Worm (Caenorhabditis elegans) whole organism, young adult: ENCODE data around the gene mtp-18.

Experiments used
- D2030.7 ChIP-seq: fragments of 200-800 bp; sonication (Bioruptor generic); IDR thresholded peaks from 2 replicates; pipeline ENCODE4 v1.3.6; 2022; ENCODE audit warnings: missing genetic modification reagents, missing genetic modification characterization, missing compliant biosample characterization
- F10E7.11 ChIP-seq: sonication (generic microtip); optimal IDR thresholded peaks from 2 replicates; lab custom pipeline; 2017; ENCODE audit warnings: mild to moderate bottlenecking, missing genetic modification characterization, moderate library complexity, missing compliant biosample characterization
- F23B12.7 ChIP-seq: sonication (generic microtip); optimal IDR thresholded peaks from 2 replicates; lab custom pipeline; 2017; ENCODE audit warnings: missing genetic modification characterization, mild to moderate bottlenecking, missing compliant biosample characterization, antibody characterized with exemption, moderate library complexity; ENCODE audit not compliant: insufficient read depth
- F33H1.4 ChIP-seq: fragments of 200-800 bp; sonication (Bioruptor generic); IDR thresholded peaks from 2 replicates; pipeline ENCODE4 v1.3.6; 2022; ENCODE audit warnings: missing genetic modification reagents, missing genetic modification characterization, missing compliant biosample characterization
- F55B11.4 ChIP-seq: sonication (generic microtip); optimal IDR thresholded peaks from 2 replicates; lab custom pipeline; 2016; ENCODE audit warnings: missing compliant biosample characterization, missing genetic modification characterization, borderline replicate concordance; ENCODE audit not compliant: insufficient read depth
- F57A8.1 ChIP-seq: fragments of 200-800 bp; sonication (Bioruptor generic); optimal IDR thresholded peaks from 2 replicates; lab custom pipeline; 2018; ENCODE audit warnings: mild to moderate bottlenecking, missing genetic modification characterization, moderate library complexity, missing compliant biosample characterization
- K11D2.4 ChIP-seq: fragments of 200-800 bp; sonication (Bioruptor generic); IDR thresholded peaks from 2 replicates; pipeline ENCODE4 v1.3.6; 2022; ENCODE audit warnings: missing genetic modification reagents, missing genetic modification characterization, missing compliant biosample characterization
- Y53G8AR.9 ChIP-seq: fragments of 200-800 bp; sonication (Bioruptor generic); conservative IDR thresholded peaks from 2 replicates; pipeline ENCODE4 v1.3.6; 2022; ENCODE audit warnings: missing genetic modification reagents, missing genetic modification characterization, missing compliant biosample characterization
- Y56A3A.18 ChIP-seq: fragments of 200-800 bp; sonication (Bioruptor generic); IDR thresholded peaks from 2 replicates; pipeline ENCODE4 v1.3.6; 2022; ENCODE audit warnings: missing genetic modification reagents, missing genetic modification characterization, missing compliant biosample characterization
- aptf-2 ChIP-seq: fragments of 200-800 bp; sonication (Bioruptor generic); conservative IDR thresholded peaks from 2 replicates; pipeline ENCODE4 v1.3.6; 2022; ENCODE audit warnings: missing genetic modification reagents, missing genetic modification characterization, missing compliant biosample characterization
- athp-1 ChIP-seq: sonication (generic microtip); optimal IDR thresholded peaks from 2 replicates; lab custom pipeline; 2017; ENCODE audit warnings: mild to moderate bottlenecking, missing genetic modification characterization, missing compliant biosample characterization
- ccch-3 ChIP-seq: fragments of 200-800 bp; sonication (Bioruptor generic); optimal IDR thresholded peaks from 2 replicates; lab custom pipeline; 2018; ENCODE audit warnings: mild to moderate bottlenecking, missing genetic modification characterization, missing compliant biosample characterization
- cebp-1 ChIP-seq, 2 experiments: fragments of 200-800 bp in 1 of 2; sonication (Bioruptor generic) in 1 of 2; sonication (generic microtip) in 1 of 2; IDR thresholded peaks in 1 of 2; optimal IDR thresholded peaks in 1 of 2; 2 replicates each; pipeline versions ENCODE4 v1.3.6 to Lab custom; 2017 to 2022; ENCODE audit warnings: missing compliant biosample characterization in 2 of 2, missing genetic modification characterization in 2 of 2, mild to moderate bottlenecking in 1 of 2, missing genetic modification reagents in 1 of 2, moderate library complexity in 1 of 2
- ceh-91 ChIP-seq: fragments of 200-800 bp; sonication (Bioruptor generic); IDR thresholded peaks from 2 replicates; pipeline ENCODE4 v1.3.6; 2022; ENCODE audit warnings: missing genetic modification reagents, missing genetic modification characterization, missing compliant biosample characterization
- dox-1 ChIP-seq: fragments of 200-800 bp; sonication (Bioruptor generic); IDR thresholded peaks from 2 replicates; pipeline ENCODE4 v1.3.6; 2022; ENCODE audit warnings: missing genetic modification reagents, missing genetic modification characterization, missing compliant biosample characterization
- ekl-4 ChIP-seq: fragments of 200-800 bp; sonication (Bioruptor generic); IDR thresholded peaks from 2 replicates; pipeline ENCODE4 v1.3.6; 2022; ENCODE audit warnings: missing genetic modification reagents, missing genetic modification characterization, missing compliant biosample characterization
- hlh-12 ChIP-seq: sonication (generic microtip); optimal IDR thresholded peaks from 2 replicates; lab custom pipeline; 2016; ENCODE audit warnings: missing genetic modification characterization, missing compliant biosample characterization
- hmg-1.2 ChIP-seq: fragments of 200-800 bp; sonication (Bioruptor generic); IDR thresholded peaks from 2 replicates; pipeline ENCODE4 v1.3.6; 2022; ENCODE audit warnings: missing genetic modification reagents, missing genetic modification characterization, missing compliant biosample characterization
- hmg-20 ChIP-seq: fragments of 200-800 bp; sonication (Bioruptor generic); IDR thresholded peaks from 2 replicates; pipeline ENCODE4 v1.3.6; 2022; ENCODE audit warnings: missing genetic modification reagents, missing genetic modification characterization, missing compliant biosample characterization
- lin-40 ChIP-seq: sonication (generic microtip); optimal IDR thresholded peaks from 2 replicates; lab custom pipeline; 2016; ENCODE audit warnings: missing genetic modification characterization, mild to moderate bottlenecking, missing compliant biosample characterization, missing genotype, missing genetic modification reagents
- lin-54 ChIP-seq: fragments of 200-800 bp; sonication (Bioruptor generic); optimal IDR thresholded peaks from 2 replicates; lab custom pipeline; 2018; ENCODE audit warnings: mild to moderate bottlenecking, missing genetic modification characterization, missing compliant biosample characterization
- mcd-1 ChIP-seq: fragments of 200-800 bp; sonication (Bioruptor generic); IDR thresholded peaks from 2 replicates; pipeline ENCODE4 v1.3.6; 2022; ENCODE audit warnings: missing genetic modification reagents, missing genetic modification characterization, missing compliant biosample characterization
- mel-28 ChIP-seq: sonication (generic microtip); optimal IDR thresholded peaks from 2 replicates; lab custom pipeline; 2016; ENCODE audit warnings: borderline replicate concordance, mild to moderate bottlenecking, missing genetic modification characterization, missing compliant biosample characterization
- nfya-2 ChIP-seq: fragments of 200-800 bp; sonication (Bioruptor generic); IDR thresholded peaks from 2 replicates; pipeline ENCODE4 v1.3.6; 2022; ENCODE audit warnings: missing genetic modification reagents, missing genetic modification characterization, missing compliant biosample characterization
- nhr-120 ChIP-seq: fragments of 200-800 bp; sonication (Bioruptor generic); IDR thresholded peaks from 2 replicates; pipeline ENCODE4 v1.3.6; 2022; ENCODE audit warnings: missing genetic modification characterization, missing compliant biosample characterization
- nhr-179 ChIP-seq: sonication (generic microtip); optimal IDR thresholded peaks from 2 replicates; lab custom pipeline; 2016; ENCODE audit warnings: mild to moderate bottlenecking, missing genetic modification characterization, missing compliant biosample characterization
- repo-1 ChIP-seq: sonication (generic microtip); optimal IDR thresholded peaks from 2 replicates; lab custom pipeline; 2017; ENCODE audit warnings: mild to moderate bottlenecking, missing genetic modification characterization, missing compliant biosample characterization
- rpc-1 ChIP-seq, 2 experiments: fragments of 150-350 bp in 1 of 2; sonication (generic microtip) in 1 of 2; optimal IDR thresholded peaks; 2 replicates each; lab custom pipeline; 2014 to 2018; ENCODE audit warnings: missing biosample characterization in 1 of 2, missing genetic modification characterization in 1 of 2, missing genetic modification reagents in 1 of 2, missing genotype in 1 of 2
- sdz-38 ChIP-seq: sonication (generic microtip); optimal IDR thresholded peaks from 2 replicates; lab custom pipeline; 2016; ENCODE audit warnings: missing genotype, missing genetic modification characterization, missing compliant biosample characterization
- snpc-3.4 ChIP-seq: sonication (generic microtip); optimal IDR thresholded peaks from 2 replicates; lab custom pipeline; 2017; ENCODE audit warnings: missing genetic modification characterization, mild to moderate bottlenecking, missing compliant biosample characterization, antibody characterized with exemption, moderate library complexity, missing genotype, missing genetic modification reagents
- sptf-2 ChIP-seq: fragments of 200-800 bp; sonication (Bioruptor generic); optimal IDR thresholded peaks from 2 replicates; lab custom pipeline; 2018; ENCODE audit warnings: mild to moderate bottlenecking, missing genetic modification characterization, missing compliant biosample characterization
- zfh-2 ChIP-seq: fragments of 200-800 bp; sonication (Bioruptor generic); conservative IDR thresholded peaks from 2 replicates; pipeline ENCODE4 v1.3.6; 2022; ENCODE audit warnings: missing genetic modification reagents, missing genetic modification characterization, missing compliant biosample characterization

mtp-18 gene

DNA sequence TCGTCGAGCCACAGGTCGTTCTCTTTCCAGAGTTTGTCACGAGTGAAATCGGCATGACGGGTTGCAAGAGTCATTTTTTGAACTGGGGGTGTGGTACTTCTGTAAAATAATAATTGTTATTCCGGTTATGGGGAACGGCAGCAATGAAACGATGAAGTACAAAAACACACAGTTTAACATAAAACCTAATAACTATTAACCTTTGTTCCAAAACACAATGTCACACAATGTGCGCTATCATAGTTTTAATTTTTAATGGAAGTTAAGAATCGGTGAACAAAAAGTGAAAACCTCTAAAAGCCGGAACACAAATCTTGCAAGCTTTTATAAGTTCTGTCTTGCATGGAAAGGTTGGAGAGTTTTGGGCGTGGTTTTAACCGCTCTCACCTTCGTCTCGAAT is 29.2 kb upstream of the mtp-18 start, which contains the start of gene hsp-43:
Gene hsp-43 (minus strand): TSS at position 101 of the 400 bp plus-strand sequence.
- TF ChIP-seq K11D2.4 (no peak), hmg-20 (GFP tag; lab: Robert Waterston, UW) (no peak), Y56A3A.18 (no peak), repo-1 (tag; lab: Kevin White, UChicago) (no peak), F55B11.4 (no peak)

DNA sequence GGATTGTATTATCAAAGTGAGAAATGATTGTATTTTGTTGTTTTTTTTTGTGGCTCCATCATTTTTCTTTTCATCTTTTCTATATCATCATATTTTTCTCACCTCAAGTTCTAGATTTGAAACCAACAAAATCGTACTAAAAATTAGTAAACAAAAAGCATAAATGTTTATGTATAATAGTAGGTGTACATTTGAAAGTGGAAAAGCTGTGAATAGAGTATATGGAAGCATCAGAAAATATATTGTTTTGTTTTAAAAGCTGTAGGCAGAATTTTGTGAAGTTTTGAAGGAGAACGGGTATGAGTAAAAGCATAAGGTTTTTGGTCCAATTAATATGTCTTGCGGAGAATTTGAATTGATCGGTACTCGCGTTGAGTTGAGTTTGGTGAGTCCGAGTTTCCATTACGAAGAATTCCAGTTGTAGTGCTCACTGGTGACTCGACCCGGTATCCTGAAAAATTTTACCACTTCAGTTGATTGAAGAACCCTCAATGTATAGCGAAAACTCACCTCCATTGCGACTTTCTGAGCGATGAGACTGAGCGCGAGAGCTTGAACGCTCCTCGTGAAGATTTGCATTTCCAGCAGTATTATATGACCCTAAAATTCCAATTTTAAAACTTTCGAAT is 26.9 kb upstream of the mtp-18 start, which contains the start of gene C14F11.4:
Gene C14F11.4 (minus strand): TSS at position 51 of the 629 bp plus-strand sequence.
- TF ChIP-seq ccch-3 (no peak), mcd-1 (0 out of 2 replicates have a peak, but pooled peaks have one; percentile 12), nhr-120 (GFP tag; lab: Robert Waterston, UW) (0 out of 2 replicates have a peak, but pooled peaks have one; percentile 62), hmg-1.2 (0 out of 2 replicates have a peak, but pooled peaks have one; percentile 7), ekl-4 (GFP tag; lab: Robert Waterston, UW) (0 out of 2 replicates have a peak, but pooled peaks have one; percentile 34)

DNA sequence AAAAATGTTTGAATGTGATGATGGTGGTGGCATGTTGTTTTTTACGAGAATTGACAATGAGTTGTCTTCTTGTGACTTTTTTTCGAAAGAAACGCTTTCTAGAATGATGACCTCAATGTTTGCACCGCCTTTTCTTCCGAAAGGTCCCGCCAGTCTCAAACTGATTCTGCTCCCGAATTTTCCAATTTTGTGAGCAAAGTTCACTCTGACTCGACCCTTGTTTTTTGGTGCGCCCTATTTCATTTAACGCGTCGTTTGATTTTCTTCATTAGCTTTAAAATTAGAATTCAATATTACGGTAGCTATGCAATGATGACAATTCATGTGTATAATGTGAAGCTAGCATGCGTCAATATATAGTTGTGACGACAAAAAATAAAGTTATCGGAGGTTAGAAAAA is 24.5 kb upstream of the mtp-18 start, which contains the start of gene lite-1:
Gene lite-1 (minus strand): TSS at position 101 of the 400 bp plus-strand sequence.
- TF ChIP-seq snpc-3.4 (tag; lab: Kevin White, UChicago) = no peak
- no peak for TF ChIP-seq cebp-1 (GFP tag; IDR thresholded peaks at IDR 0.05; lab: Robert Waterston, UW)
- no peak for TF ChIP-seq cebp-1 (tag; optimal IDR thresholded peaks at IDR 0.05; lab: Kevin White, UChicago)
- TF ChIP-seq ceh-91 (GFP tag; lab: Robert Waterston, UW) = no peak
- TF ChIP-seq F10E7.11 (tag; lab: Kevin White, UChicago) = no peak
- TF ChIP-seq sdz-38 (tag; lab: Kevin White, UChicago) = no peak
- TF ChIP-seq lin-54 = no peak
- no peak for TF ChIP-seq F33H1.4 (GFP tag; lab: Robert Waterston, UW)
- TF ChIP-seq F55B11.4 = no peak
- no peak for TF ChIP-seq athp-1 (tag; lab: Kevin White, UChicago)
- no peak for TF ChIP-seq nfya-2 (GFP tag; lab: Robert Waterston, UW)
- TF ChIP-seq mel-28 (tag; lab: Kevin White, UChicago) = no peak
- no peak for TF ChIP-seq dox-1
- TF ChIP-seq F57A8.1 (GFP tag; lab: Kevin White, UChicago) = no peak
- no peak for TF ChIP-seq aptf-2 (GFP tag; lab: Robert Waterston, UW)
- TF ChIP-seq Y53G8AR.9 (GFP tag; lab: Robert Waterston, UW) = no peak
- TF ChIP-seq, all 124 proteins: peak for 0

DNA sequence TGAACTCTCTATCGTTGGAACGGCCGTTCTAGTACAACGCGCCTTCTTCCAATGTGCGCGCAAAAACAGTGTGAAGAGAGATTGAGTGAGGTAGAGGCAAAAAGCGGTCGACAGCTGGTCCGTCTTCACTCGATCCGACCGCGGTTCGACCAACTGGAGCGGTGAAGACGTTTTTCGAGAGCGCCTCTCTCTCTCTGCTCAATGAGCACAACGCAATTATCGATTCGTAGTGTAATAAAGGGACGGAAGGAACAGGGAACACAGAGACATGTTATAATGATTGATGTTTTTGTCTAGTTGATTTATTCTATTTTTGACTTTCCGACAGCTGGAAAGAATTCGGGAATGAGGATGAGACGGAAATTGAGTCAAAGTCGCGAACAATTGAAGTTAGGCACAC is 18.6 kb upstream of the mtp-18 start:
- TF ChIP-seq zfh-2 (GFP tag; lab: Robert Waterston, UW) (0 out of 2 replicates have a peak, but pooled peaks have one; percentile 21), sptf-2 (GFP tag; lab: Kevin White, UChicago) (no peak)

DNA sequence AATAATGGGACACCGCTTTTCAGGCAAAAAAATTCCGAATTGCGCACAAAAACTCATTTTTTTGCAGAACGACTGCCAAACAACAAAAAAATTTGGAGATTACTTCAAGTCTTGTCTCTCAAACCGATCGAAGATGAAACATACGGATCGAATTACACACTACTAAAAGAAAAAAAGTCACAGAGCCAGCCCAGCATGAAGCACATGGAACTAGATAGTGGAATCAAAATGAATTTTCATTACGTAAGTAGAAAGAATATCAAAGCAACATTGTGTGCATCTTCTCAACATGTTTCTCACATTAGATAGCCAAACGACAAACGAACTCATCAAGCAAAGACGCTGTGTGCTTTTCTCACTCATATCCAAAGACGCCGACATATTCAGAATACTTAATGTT is 14.9 kb upstream of the mtp-18 start:
- TF ChIP-seq nfya-2 (GFP tag; lab: Robert Waterston, UW) = no peak
- no peak for TF ChIP-seq lin-40 (tag; lab: Kevin White, UChicago)
- no peak for TF ChIP-seq rpc-1 (optimal IDR thresholded peaks at IDR 0.05; lab: Kevin White, UChicago)
- TF ChIP-seq rpc-1 (tag; optimal IDR thresholded peaks at IDR 0.05; lab: Kevin White, UChicago) = no peak
- TF ChIP-seq nhr-179 = no peak
- TF ChIP-seq D2030.7 (GFP tag; lab: Robert Waterston, UW) = no peak
- no peak for TF ChIP-seq hlh-12 (tag; lab: Kevin White, UChicago)
- no peak for TF ChIP-seq F23B12.7
- TF ChIP-seq F10E7.11 (tag; lab: Kevin White, UChicago) = no peak
- TF ChIP-seq, all 124 proteins: peak for 0
